Worm (Caenorhabditis elegans) whole organism, late embryonic: ENCODE data around the gene Y102A11A.1.

ENCODE experiments used
- K02D7.2 ChIP-seq: sonication (generic microtip); optimal IDR thresholded peaks from 2 replicates; lab custom pipeline; 2017; ENCODE audit warnings: mild to moderate bottlenecking, missing genetic modification characterization, missing compliant biosample characterization
- ahr-1 ChIP-seq: sonication (generic microtip); optimal IDR thresholded peaks from 2 replicates; lab custom pipeline; 2016; ENCODE audit warnings: missing genetic modification characterization, missing compliant biosample characterization
- ama-1 ChIP-seq: fragments of 150-350 bp; optimal IDR thresholded peaks from 2 replicates; lab custom pipeline; 2014
- ceh-14 ChIP-seq: sonication (generic microtip); optimal IDR thresholded peaks from 2 replicates; lab custom pipeline; 2016; ENCODE audit warnings: missing genotype, missing genetic modification characterization, missing compliant biosample characterization
- ceh-18 ChIP-seq: sonication (generic microtip); optimal IDR thresholded peaks from 2 replicates; lab custom pipeline; 2016; ENCODE audit warnings: missing genetic modification characterization, missing compliant biosample characterization
- ceh-2 ChIP-seq: sonication (generic microtip); optimal IDR thresholded peaks from 2 replicates; lab custom pipeline; 2016; ENCODE audit warnings: missing genotype, missing genetic modification characterization, missing compliant biosample characterization
- ceh-22 ChIP-seq: sonication (generic microtip); optimal IDR thresholded peaks from 2 replicates; lab custom pipeline; 2017; ENCODE audit warnings: missing biosample characterization, missing genetic modification characterization
- ceh-24 ChIP-seq: sonication (generic microtip); optimal IDR thresholded peaks from 2 replicates; lab custom pipeline; 2016; ENCODE audit warnings: mild to moderate bottlenecking, missing genetic modification characterization, missing compliant biosample characterization
- ceh-30 ChIP-seq: fragments of 150-350 bp; optimal IDR thresholded peaks from 2 replicates; lab custom pipeline; 2014; ENCODE audit warnings: missing biosample characterization, missing genetic modification characterization
- ceh-45 ChIP-seq: fragments of 200-800 bp; sonication (Bioruptor generic); IDR thresholded peaks from 2 replicates; pipeline ENCODE4 v1.3.6; 2022; ENCODE audit warnings: missing genetic modification reagents, missing genetic modification characterization, missing compliant biosample characterization
- ceh-48 ChIP-seq: sonication (generic microtip); optimal IDR thresholded peaks from 2 replicates; lab custom pipeline; 2016; ENCODE audit warnings: missing genetic modification characterization, inconsistent platforms, missing compliant biosample characterization
- ceh-6 ChIP-seq: fragments of 200-800 bp; sonication (Bioruptor generic); optimal IDR thresholded peaks from 2 replicates; lab custom pipeline; 2018; ENCODE audit warnings: mild to moderate bottlenecking, missing genetic modification characterization, missing compliant biosample characterization
- che-1 ChIP-seq: sonication (generic microtip); optimal IDR thresholded peaks from 2 replicates; lab custom pipeline; 2016; ENCODE audit warnings: mild to moderate bottlenecking, missing genetic modification characterization, missing compliant biosample characterization
- dve-1 ChIP-seq: sonication (generic microtip); optimal IDR thresholded peaks from 2 replicates; lab custom pipeline; 2017; ENCODE audit warnings: antibody characterized with exemption, mild to moderate bottlenecking, missing genetic modification characterization, missing compliant biosample characterization
- elt-2 ChIP-seq: sonication (generic microtip); optimal IDR thresholded peaks from 2 replicates; lab custom pipeline; 2016; ENCODE audit warnings: missing genetic modification reagents, missing genetic modification characterization, missing compliant biosample characterization
- eyg-1 ChIP-seq: sonication (generic microtip); optimal IDR thresholded peaks from 2 replicates; lab custom pipeline; 2016; ENCODE audit warnings: missing genotype, missing genetic modification characterization, missing compliant biosample characterization
- fkh-6 ChIP-seq: sonication (generic microtip); optimal IDR thresholded peaks from 2 replicates; lab custom pipeline; 2016; ENCODE audit warnings: missing genetic modification characterization, missing compliant biosample characterization
- gmeb-2 ChIP-seq: sonication (generic microtip); optimal IDR thresholded peaks from 2 replicates; lab custom pipeline; 2016; ENCODE audit warnings: missing genetic modification characterization, inconsistent platforms, missing compliant biosample characterization
- hlh-13 ChIP-seq: fragments of 200-800 bp; sonication (Bioruptor generic); optimal IDR thresholded peaks from 2 replicates; lab custom pipeline; 2018; ENCODE audit warnings: mild to moderate bottlenecking, missing genetic modification characterization, missing compliant biosample characterization
- hlh-30 ChIP-seq: sonication (generic microtip); optimal IDR thresholded peaks from 2 replicates; lab custom pipeline; 2017; ENCODE audit warnings: antibody characterized with exemption, missing genetic modification characterization, missing compliant biosample characterization; ENCODE audit not compliant: insufficient read depth
- madf-2 ChIP-seq: sonication (generic microtip); optimal IDR thresholded peaks from 2 replicates; lab custom pipeline; 2017; ENCODE audit warnings: missing genetic modification characterization, missing compliant biosample characterization
- nfya-1 ChIP-seq: sonication (generic microtip); optimal IDR thresholded peaks from 2 replicates; lab custom pipeline; 2017; ENCODE audit warnings: missing genetic modification characterization, mild to moderate bottlenecking, missing compliant biosample characterization, antibody characterized with exemption, moderate library complexity
- nhr-11 ChIP-seq: fragments of 150-350 bp; optimal IDR thresholded peaks from 2 replicates; lab custom pipeline; 2014; ENCODE audit warnings: missing biosample characterization, missing genetic modification characterization
- npax-4 ChIP-seq: sonication (generic microtip); optimal IDR thresholded peaks from 2 replicates; lab custom pipeline; 2016; ENCODE audit warnings: missing genetic modification characterization, missing compliant biosample characterization
- odd-2 ChIP-seq: sonication (generic microtip); optimal IDR thresholded peaks from 2 replicates; lab custom pipeline; 2017; ENCODE audit warnings: antibody characterized with exemption, mild to moderate bottlenecking, missing genetic modification characterization, missing compliant biosample characterization
- pat-9 ChIP-seq: fragments of 200-800 bp; sonication (Bioruptor generic); optimal IDR thresholded peaks from 2 replicates; lab custom pipeline; 2018; ENCODE audit warnings: mild to moderate bottlenecking, missing genetic modification characterization, moderate library complexity, missing compliant biosample characterization
- pax-1 ChIP-seq: fragments of 150-350 bp; optimal IDR thresholded peaks from 2 replicates; lab custom pipeline; 2014; ENCODE audit warnings: missing biosample characterization, missing genetic modification characterization
- pha-2 ChIP-seq: sonication (generic microtip); optimal IDR thresholded peaks from 2 replicates; lab custom pipeline; 2017; ENCODE audit warnings: mild to moderate bottlenecking, missing genetic modification characterization, missing compliant biosample characterization
- pha-4 ChIP-seq: fragments of 150-350 bp; optimal IDR thresholded peaks from 2 replicates; lab custom pipeline; 2018; ENCODE audit warnings: missing biosample characterization, missing genetic modification reagents, missing genetic modification characterization
- pqm-1 ChIP-seq: sonication (generic microtip); optimal IDR thresholded peaks from 2 replicates; lab custom pipeline; 2016; ENCODE audit warnings: missing genetic modification characterization, missing compliant biosample characterization
- sox-2 ChIP-seq: fragments of 200-800 bp; sonication (Bioruptor generic); IDR thresholded peaks from 2 replicates; pipeline ENCODE4 v1.3.6; 2022; ENCODE audit warnings: missing genetic modification reagents, missing genetic modification characterization, missing compliant biosample characterization
- syd-9 ChIP-seq: sonication (generic microtip); optimal IDR thresholded peaks from 2 replicates; lab custom pipeline; 2016; ENCODE audit warnings: mild to moderate bottlenecking, missing genetic modification characterization, moderate library complexity, missing compliant biosample characterization
- unc-42 ChIP-seq: sonication (generic microtip); optimal IDR thresholded peaks from 2 replicates; lab custom pipeline; 2016; ENCODE audit warnings: missing genotype, missing genetic modification characterization, missing compliant biosample characterization
- zip-5 ChIP-seq: sonication (generic microtip); optimal IDR thresholded peaks from 2 replicates; lab custom pipeline; 2016; ENCODE audit warnings: missing genetic modification characterization, missing compliant biosample characterization

Gene Y102A11A.1

ce11 chrX:2089434-2089833, 37.8 kb downstream of the Y102A11A.1 start, which contains the start of gene lsy-2 (continued):
- TF ChIP-seq ceh-24 (tag; lab: Kevin White, UChicago) = no peak
- TF ChIP-seq pha-4 = no peak
- TF ChIP-seq ceh-45 (GFP tag; lab: Robert Waterston, UW) = no peak
- TF ChIP-seq gmeb-2 (tag; lab: Kevin White, UChicago) = no peak
- no peak for TF ChIP-seq ama-1 (lab: Kevin White, UChicago)
- TF ChIP-seq nhr-11 = no peak
- TF ChIP-seq nfya-1 (tag; lab: Kevin White, UChicago) = peak; percentile 87
- TF ChIP-seq ceh-30 (tag; lab: Kevin White, UChicago) = no peak
- TF ChIP-seq, all 69 proteins: peak for 9

ce11 chrX:2090493-2090892, 38.9 kb downstream of the Y102A11A.1 start:
- no peak for TF ChIP-seq pqm-1 (tag; lab: Kevin White, UChicago)
- no peak for TF ChIP-seq ceh-2 (tag; lab: Kevin White, UChicago)
- peak; percentile 54 for TF ChIP-seq elt-2
- peak; percentile 51 for TF ChIP-seq nfya-1 (tag; lab: Kevin White, UChicago)
- no peak for TF ChIP-seq ahr-1
- no peak for TF ChIP-seq madf-2
- TF ChIP-seq sox-2 (GFP tag; lab: Robert Waterston, UW) = no peak
- peak; percentile 54 for TF ChIP-seq hlh-30 (tag; lab: Kevin White, UChicago)
- no peak for TF ChIP-seq ceh-6 (GFP tag; lab: Kevin White, UChicago)

DNA sequence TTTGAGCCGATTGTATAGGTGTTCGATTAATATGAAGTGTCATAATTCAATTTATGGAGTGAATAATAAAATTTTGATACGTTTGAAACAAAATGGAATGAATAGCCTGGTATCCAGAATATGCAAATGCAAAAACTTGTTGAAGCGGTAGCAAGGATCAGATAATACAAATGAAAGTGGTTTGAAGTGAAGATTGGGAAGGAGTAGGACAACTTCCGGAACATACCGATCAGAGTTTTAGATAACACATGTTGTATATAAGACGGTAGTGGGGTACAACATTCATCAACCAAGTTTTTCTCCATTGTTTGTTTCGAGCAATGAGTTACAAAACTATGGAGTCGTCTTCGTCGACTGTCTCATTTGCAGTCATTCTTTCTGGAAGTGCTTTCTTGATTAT, 41.5 kb downstream of the Y102A11A.1 start, which contains the start of gene col-164:
col-164 (plus strand) TSS at position 301 of the 400 bp plus-strand sequence.
- TF ChIP-seq pha-2 (tag; lab: Kevin White, UChicago) (no peak), eyg-1 (tag; lab: Kevin White, UChicago) (no peak), gmeb-2 (tag; lab: Kevin White, UChicago) (no peak), nhr-11 (no peak), npax-4 (tag; lab: Kevin White, UChicago) (no peak), ceh-14 (tag; lab: Kevin White, UChicago) (no peak), hlh-13 (no peak), che-1 (no peak), ceh-22 (tag; lab: Kevin White, UChicago) (no peak), fkh-6 (tag; lab: Kevin White, UChicago) (no peak), zip-5 (tag; lab: Kevin White, UChicago) (no peak), pat-9 (tag; lab: Kevin White, UChicago) (no peak), ceh-45 (GFP tag; lab: Robert Waterston, UW) (no peak), unc-42 (tag; lab: Kevin White, UChicago) (no peak)

- TF ChIP-seq K02D7.2 (tag; lab: Kevin White, UChicago) (no peak), npax-4 (tag; lab: Kevin White, UChicago) (no peak), syd-9 (tag; lab: Kevin White, UChicago) (peak; percentile 14)
These were observed 42.5 kb downstream of the Y102A11A.1 start for ce11 chrX:2094094-2094493.

- TF ChIP-seq ceh-18 (no peak), pax-1 (no peak), odd-2 (tag; lab: Kevin White, UChicago) (no peak), fkh-6 (tag; lab: Kevin White, UChicago) (no peak), hlh-13 (no peak), ceh-48 (no peak), syd-9 (tag; lab: Kevin White, UChicago) (no peak)
These were observed 45.2 kb downstream of the Y102A11A.1 start, which contains the start of gene T21D9.2 for ce11 chrX:2096804-2097203. TSS of gene T21D9.2 (minus strand) at chrX:2096904.

DNA sequence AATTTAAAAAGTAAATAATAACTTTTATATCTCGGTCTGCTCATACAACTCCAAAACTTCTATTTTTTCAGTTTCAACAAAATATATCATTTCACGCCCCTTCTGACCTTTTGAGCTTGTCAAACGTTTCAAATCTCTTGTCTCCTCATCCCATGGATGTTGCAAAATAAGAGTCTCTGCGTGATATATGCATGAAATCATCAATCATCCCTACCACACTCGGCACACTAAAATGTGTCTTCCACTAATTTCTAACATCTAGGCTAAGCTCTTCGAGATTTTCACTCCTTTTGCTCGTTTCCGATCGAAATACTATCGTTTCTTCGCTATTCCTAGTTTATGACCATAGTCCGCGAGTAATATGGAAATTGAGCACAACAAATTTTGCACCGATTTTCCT, 47.4 kb downstream of the Y102A11A.1 start:
- TF ChIP-seq dve-1 (no peak), hlh-30 (tag; lab: Kevin White, UChicago) (no peak)
- TF ChIP-seq, all 69 proteins: peak for 0
